Fruit fly (Drosophila melanogaster) ovary, adult (tissue): ENCODE results near the gene CG31908.

ENCODE experiments used
- CG17801 ChIP-seq: fragments of 200-800 bp; optimal IDR thresholded peaks from 2 replicates; lab custom pipeline; 2019; ENCODE audit warnings: missing biosample characterization, mild to moderate bottlenecking, missing genetic modification characterization, moderate library complexity; ENCODE audit not compliant: partially characterized antibody

The CG31908 gene

dm6 chr2L:7025247-7025646 lies 1.9 kb downstream of the CG31908 start:
- TF ChIP-seq CG17801 = no peak

- no peak for TF ChIP-seq CG17801
These were observed 3.5 kb downstream of the CG31908 start, which contains the start of gene Gart for dm6 chr2L:7023614-7024259. Gart (minus strand) TSS chr2L:7023898.

dm6 chr2L:7021382-7021781 lies 5.8 kb downstream of the CG31908 start, which contains the start of gene Pcp:
Pcp (plus strand) TSS chr2L:7021682.
- TF ChIP-seq CG17801 = no peak

dm6 chr2L:7013157-7013556 lies 14.0 kb downstream of the CG31908 start, which contains the start of gene CG43322:
CG43322 (plus strand) TSS chr2L:7013396.
- no peak for TF ChIP-seq CG17801

dm6 chr2L:7011962-7012361 lies 15.2 kb downstream of the CG31908 start, which contains the start of gene CG43321:
CG43321 (plus strand) TSS chr2L:7012262.
- no peak for TF ChIP-seq CG17801

- no peak for TF ChIP-seq CG17801
These were observed 16.7 kb downstream of the CG31908 start for dm6 chr2L:7010513-7010912.

dm6 chr2L:7009807-7010470 lies 17.2 kb downstream of the CG31908 start, which contains the start of gene uif:
uif (minus strand) TSS chr2L:7010359.
- TF ChIP-seq CG17801 = no peak

dm6 chr2L:7007564-7007963 lies 19.6 kb downstream of the CG31908 start:
- no peak for TF ChIP-seq CG17801

- no peak for TF ChIP-seq CG17801
These were observed 21.7 kb downstream of the CG31908 start for dm6 chr2L:7005489-7005888.

dm6 chr2L:7004304-7004703 lies 22.9 kb downstream of the CG31908 start:
- TF ChIP-seq CG17801 = no peak

dm6 chr2L:6998736-6999135 lies 28.5 kb downstream of the CG31908 start:
- no peak for TF ChIP-seq CG17801

dm6 chr2L:6991085-6991484 lies 36.1 kb downstream of the CG31908 start:
- no peak for TF ChIP-seq CG17801
